Worm (Caenorhabditis elegans): ENCODE measurements around the gene exos-7.

exos-7 gene

DNA sequence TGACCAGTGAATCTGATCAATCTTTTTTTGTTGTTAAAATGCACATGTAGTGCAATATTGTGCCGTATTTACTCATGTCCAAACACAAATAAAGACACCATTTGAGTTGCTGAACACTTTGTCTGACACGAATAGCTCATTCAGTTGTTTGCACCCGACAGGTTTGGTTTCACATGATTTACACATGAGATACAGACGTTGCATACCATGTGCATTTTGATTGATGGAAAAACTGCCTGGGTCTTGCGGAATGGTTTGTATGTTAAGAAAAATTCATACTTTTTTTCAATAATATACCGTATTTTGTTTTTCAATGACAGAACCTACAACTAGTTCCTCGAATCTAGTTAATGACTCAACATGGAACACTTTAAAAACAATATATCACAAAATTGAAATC is 32.5 kb downstream of the exos-7 start:
- TF ChIP-seq unc-62 (GFP tag; optimal IDR thresholded peaks at IDR 0.05) = no peak

DNA sequence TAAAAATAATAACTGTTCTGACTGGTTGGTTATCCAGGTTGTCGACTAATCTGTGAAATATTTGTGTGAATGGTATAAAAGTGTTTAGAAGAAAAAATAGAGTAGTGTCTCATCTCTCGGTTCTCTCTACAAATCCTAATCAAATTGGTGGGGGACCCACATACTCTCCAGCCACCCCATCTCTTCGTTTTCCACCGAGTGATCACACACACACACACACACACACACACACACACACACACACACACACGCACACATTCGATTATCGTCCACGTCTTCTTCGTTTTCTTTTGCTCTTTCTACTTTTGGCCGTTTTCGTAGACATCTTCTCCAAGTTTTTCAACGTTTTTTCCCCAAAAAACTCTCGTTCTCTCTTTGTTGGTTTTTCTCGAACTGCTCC is 34.5 kb downstream of the exos-7 start:
- TF ChIP-seq unc-62 (GFP tag; optimal IDR thresholded peaks at IDR 0.05) = no peak

DNA sequence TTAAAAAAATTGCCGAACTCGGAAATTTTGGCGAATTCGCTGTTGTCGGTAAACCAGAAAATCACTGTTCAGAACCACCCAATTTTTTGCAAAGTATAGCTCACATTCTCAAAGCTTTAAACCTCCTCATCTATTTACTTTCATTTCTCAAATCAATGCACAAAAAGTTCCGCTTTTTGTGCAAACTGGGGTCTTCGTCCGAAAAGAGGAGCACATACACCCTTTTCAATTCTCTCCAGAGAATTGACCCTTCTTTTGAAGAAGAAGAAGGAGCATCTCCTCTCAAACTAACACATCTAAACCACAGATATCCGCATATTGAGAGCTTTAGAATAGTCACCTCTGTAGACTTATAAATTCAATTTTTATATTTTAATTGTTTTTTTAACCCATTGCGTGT is 36.7 kb downstream of the exos-7 start:
- no peak for TF ChIP-seq unc-62 (GFP tag; optimal IDR thresholded peaks at IDR 0.05)

DNA sequence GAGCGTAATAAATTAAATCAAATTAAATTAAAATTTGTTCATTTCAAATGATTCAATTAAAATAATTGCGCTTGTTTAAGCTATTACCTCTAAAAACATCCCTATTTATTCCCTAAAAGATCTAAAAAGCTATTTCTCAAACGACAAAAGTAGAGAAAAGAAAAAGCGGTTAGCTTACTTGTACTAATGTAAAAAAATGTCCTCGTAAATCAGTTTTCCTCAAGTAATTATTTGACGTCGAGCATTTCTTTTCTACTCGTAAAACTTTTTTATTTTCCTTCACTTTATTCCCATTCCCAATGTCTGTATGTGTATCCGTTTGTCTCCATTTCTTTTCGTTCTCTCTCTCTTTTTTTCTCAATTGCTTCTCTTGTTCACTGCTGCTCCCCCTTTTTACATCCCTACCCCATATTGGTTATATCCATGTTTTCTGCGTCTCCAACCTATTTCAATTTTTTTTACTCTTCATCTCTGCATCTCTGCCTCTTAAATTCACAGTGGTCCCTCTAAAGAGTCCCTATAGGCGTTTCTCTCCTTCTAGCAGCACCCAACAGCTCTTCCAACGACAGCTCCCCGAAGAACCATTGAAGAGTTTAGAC is 40.5 kb downstream of the exos-7 start, which contains the start of gene unc-80:
Gene unc-80 (plus strand): TSS at position 533 of the 599 bp plus-strand sequence.
- TF ChIP-seq unc-62 (GFP tag; optimal IDR thresholded peaks at IDR 0.05) = no peak

Data from whole organism, dauer.